Fruit fly (Drosophila melanogaster) whole organism, embryonic: ENCODE measurements around the gene CG34310.

Experiments used
- Asciz ChIP-seq: fragments of 200-800 bp; sonication (Bioruptor generic); optimal IDR thresholded peaks from 2 replicates; lab custom pipeline; 2017; ENCODE audit warnings: missing biosample characterization, mild to moderate bottlenecking, missing genetic modification characterization, missing genetic modification reagents
- B-H1 ChIP-seq: fragments of 200-800 bp; sonication (Bioruptor generic); IDR thresholded peaks from 3 replicates; pipeline ENCODE4 v1.3.6; 2022; ENCODE audit warnings: missing biosample characterization, missing genetic modification characterization
- B-H2 ChIP-seq: fragments of 200-800 bp; sonication (Bioruptor generic); optimal IDR thresholded peaks from 2 replicates; lab custom pipeline; 2018; ENCODE audit warnings: missing biosample characterization, mild to moderate bottlenecking, missing genetic modification characterization
- CG10209 ChIP-seq: fragments of 200-800 bp; sonication (Bioruptor generic); optimal IDR thresholded peaks from 3 replicates; lab custom pipeline; 2017; ENCODE audit warnings: missing biosample characterization, mild to moderate bottlenecking, missing genetic modification characterization, missing genetic modification reagents
- CG11247 ChIP-seq: fragments of 200-800 bp; sonication (Bioruptor generic); IDR thresholded peaks from 2 replicates; pipeline ENCODE4 v1.3.6; 2022; ENCODE audit warnings: missing biosample characterization, missing genetic modification characterization
- CG12299 ChIP-seq: fragments of 200-800 bp; sonication (Bioruptor generic); optimal IDR thresholded peaks from 2 replicates; lab custom pipeline; 2018; ENCODE audit warnings: missing biosample characterization, mild to moderate bottlenecking, missing genetic modification characterization
- CG12391 ChIP-seq: fragments of 200-800 bp; sonication (Bioruptor generic); optimal IDR thresholded peaks from 3 replicates; lab custom pipeline; 2018; ENCODE audit warnings: missing biosample characterization, mild to moderate bottlenecking, missing genetic modification characterization, moderate library complexity
- CG12769 ChIP-seq: fragments of 200-800 bp; sonication (Bioruptor generic); optimal IDR thresholded peaks from 2 replicates; lab custom pipeline; 2019; ENCODE audit warnings: missing biosample characterization, mild to moderate bottlenecking, missing genetic modification characterization, moderate library complexity
- CG13123 ChIP-seq: fragments of 200-800 bp; sonication (Bioruptor generic); optimal IDR thresholded peaks from 2 replicates; lab custom pipeline; 2016; ENCODE audit warnings: missing biosample characterization, missing genetic modification characterization
- CG13894 ChIP-seq: fragments of 200-800 bp; sonication (Bioruptor generic); optimal IDR thresholded peaks from 3 replicates; lab custom pipeline; 2018; ENCODE audit warnings: missing biosample characterization, mild to moderate bottlenecking, missing genetic modification characterization, moderate library complexity
- CG14667 ChIP-seq: fragments of 200-800 bp; sonication (Bioruptor generic); IDR thresholded peaks from 2 replicates; pipeline ENCODE4 v1.3.6; 2022; ENCODE audit warnings: missing biosample characterization, missing genetic modification characterization
- CG1792 ChIP-seq: fragments of 200-800 bp; sonication (Bioruptor generic); optimal IDR thresholded peaks from 2 replicates; lab custom pipeline; 2016; ENCODE audit warnings: missing biosample characterization, missing genetic modification characterization
- CG2120 ChIP-seq: fragments of 200-800 bp; sonication (Bioruptor generic); optimal IDR thresholded peaks from 3 replicates; lab custom pipeline; 2016; ENCODE audit warnings: missing biosample characterization, missing genetic modification characterization
- CG2202 ChIP-seq: fragments of 200-800 bp; sonication (Bioruptor generic); optimal IDR thresholded peaks from 2 replicates; lab custom pipeline; 2018; ENCODE audit warnings: missing biosample characterization, mild to moderate bottlenecking, missing genetic modification characterization
- CG31224 ChIP-seq: fragments of 200-800 bp; sonication (Bioruptor generic); IDR thresholded peaks from 2 replicates; pipeline ENCODE4 v1.3.6; 2022; ENCODE audit warnings: missing biosample characterization, missing genetic modification characterization
- CG31441 ChIP-seq: fragments of 200-800 bp; sonication (Bioruptor generic); IDR thresholded peaks from 2 replicates; pipeline ENCODE4 v1.3.6; 2022; ENCODE audit warnings: missing biosample characterization, missing genetic modification characterization
- CG34422 ChIP-seq: fragments of 200-800 bp; sonication (Bioruptor generic); IDR thresholded peaks from 3 replicates; pipeline ENCODE4 v1.3.6; 2022; ENCODE audit warnings: missing biosample characterization, missing genetic modification characterization
- CG3726 ChIP-seq: fragments of 200-800 bp; sonication (Bioruptor generic); IDR thresholded peaks from 3 replicates; pipeline ENCODE4, ENCODE4 v1.3.6; 2022; ENCODE audit warnings: missing biosample characterization, missing genetic modification characterization
- CG4282 ChIP-seq: fragments of 200-800 bp; sonication (Bioruptor generic); optimal IDR thresholded peaks from 2 replicates; lab custom pipeline; 2016; ENCODE audit warnings: missing biosample characterization, missing genetic modification characterization
- CG6791 ChIP-seq: fragments of 200-800 bp; sonication (Bioruptor generic); IDR thresholded peaks from 3 replicates; pipeline ENCODE4 v1.3.6; 2022; ENCODE audit warnings: missing biosample characterization, missing genetic modification characterization; ENCODE audit not compliant: partially characterized antibody
- CG7839 ChIP-seq: fragments of 200-800 bp; sonication (Bioruptor generic); optimal IDR thresholded peaks from 3 replicates; lab custom pipeline; 2018; ENCODE audit warnings: missing biosample characterization, mild to moderate bottlenecking, missing genetic modification characterization, moderate library complexity
- CG8359 ChIP-seq: fragments of 200-800 bp; sonication (Bioruptor generic); optimal IDR thresholded peaks from 2 replicates; lab custom pipeline; 2017; ENCODE audit warnings: missing biosample characterization, mild to moderate bottlenecking, missing genetic modification characterization, borderline replicate concordance
- Dref ChIP-seq: fragments of 200-800 bp; sonication (Bioruptor generic); IDR thresholded peaks from 2 replicates; pipeline ENCODE4 v1.3.6; 2022; ENCODE audit warnings: missing biosample characterization, missing genetic modification characterization
- Eip74EF ChIP-seq, 2 experiments: fragments of 200-800 bp in 1 of 2; fragments of >200 bp in 1 of 2; sonication (Bioruptor generic) in 1 of 2; optimal IDR thresholded peaks; 2 replicates each; lab custom pipeline; 2017 to 2019; ENCODE audit warnings: missing biosample characterization in 2 of 2, missing genetic modification characterization in 2 of 2, mild to moderate bottlenecking in 1 of 2, moderate library complexity in 1 of 2
- Elba2 ChIP-seq: fragments of 200-800 bp; sonication (Bioruptor generic); optimal IDR thresholded peaks from 3 replicates; lab custom pipeline; 2016; ENCODE audit warnings: missing biosample characterization, missing genetic modification characterization
- H2.0 ChIP-seq: fragments of 200-800 bp; sonication (Bioruptor generic); IDR thresholded peaks from 2 replicates; pipeline ENCODE4 v1.3.6; 2022; ENCODE audit warnings: missing biosample characterization, missing genetic modification characterization
- Hr78 ChIP-seq, 2 experiments: fragments of 200-800 bp in 1 of 2; fragments of >200 bp in 1 of 2; sonication (Bioruptor generic) in 1 of 2; optimal IDR thresholded peaks; 2 replicates each; lab custom pipeline; 2017 to 2019; ENCODE audit warnings: missing biosample characterization in 2 of 2, missing genetic modification characterization in 2 of 2, mild to moderate bottlenecking in 1 of 2, moderate library complexity in 1 of 2
- Nf-YA ChIP-seq: fragments of 200-800 bp; sonication (Bioruptor generic); IDR thresholded peaks from 2 replicates; pipeline ENCODE4 v1.3.6; 2022; ENCODE audit warnings: missing biosample characterization, missing genetic modification characterization
- Scr ChIP-seq: fragments of 200-800 bp; sonication (Bioruptor generic); IDR thresholded peaks from 2 replicates; pipeline ENCODE4 v1.3.6; 2022; ENCODE audit warnings: missing biosample characterization, missing genetic modification characterization; ENCODE audit not compliant: partially characterized antibody
- Tbp ChIP-seq: fragments of >200 bp; optimal IDR thresholded peaks from 2 replicates; lab custom pipeline; 2018; ENCODE audit warnings: missing biosample characterization, missing genetic modification characterization
- Vsx1 ChIP-seq: fragments of 200-800 bp; sonication (Bioruptor generic); optimal IDR thresholded peaks from 2 replicates; lab custom pipeline; 2017; ENCODE audit warnings: missing biosample characterization, mild to moderate bottlenecking, missing genetic modification characterization, missing genetic modification reagents
- az2 ChIP-seq: fragments of 200-800 bp; sonication (Bioruptor generic); optimal IDR thresholded peaks from 3 replicates; lab custom pipeline; 2016; ENCODE audit warnings: missing biosample characterization, missing genetic modification characterization
- cas ChIP-seq: fragments of 200-800 bp; sonication (Bioruptor generic); IDR thresholded peaks from 2 replicates; pipeline ENCODE4 v1.3.6; 2022; ENCODE audit warnings: missing biosample characterization, missing genetic modification characterization
- dm ChIP-seq: fragments of 200-800 bp; sonication (Bioruptor generic); optimal IDR thresholded peaks from 3 replicates; lab custom pipeline; 2016; ENCODE audit warnings: missing biosample characterization, missing genetic modification characterization
- ems ChIP-seq: fragments of 200-800 bp; sonication (Bioruptor generic); optimal IDR thresholded peaks from 3 replicates; lab custom pipeline; 2016; ENCODE audit warnings: missing biosample characterization, missing genetic modification characterization
- her ChIP-seq: fragments of 200-800 bp; sonication (Bioruptor generic); optimal IDR thresholded peaks from 2 replicates; lab custom pipeline; 2016; ENCODE audit warnings: missing biosample characterization, missing genetic modification characterization
- hth ChIP-seq: fragments of >200 bp; optimal IDR thresholded peaks from 2 replicates; lab custom pipeline; 2017; ENCODE audit warnings: inconsistent platforms
- ind ChIP-seq: fragments of 200-800 bp; sonication (Bioruptor generic); optimal IDR thresholded peaks from 3 replicates; lab custom pipeline; 2016; ENCODE audit warnings: missing biosample characterization, missing genetic modification characterization
- jing ChIP-seq: fragments of 200-800 bp; sonication (Bioruptor generic); optimal IDR thresholded peaks from 2 replicates; lab custom pipeline; 2018; ENCODE audit warnings: missing biosample characterization, mild to moderate bottlenecking, missing genetic modification characterization
- kah ChIP-seq: fragments of 200-800 bp; sonication (Bioruptor generic); optimal IDR thresholded peaks from 2 replicates; lab custom pipeline; 2018; ENCODE audit warnings: missing biosample characterization, mild to moderate bottlenecking, missing genetic modification characterization
- ken ChIP-seq: fragments of 200-800 bp; sonication (Bioruptor generic); IDR thresholded peaks from 3 replicates; pipeline ENCODE4 v1.3.6; 2022; ENCODE audit warnings: missing biosample characterization, missing genetic modification characterization
- lola ChIP-seq, 3 experiments: fragments of >200 bp in 2 of 3; fragments of 200-800 bp in 1 of 3; sonication (Bioruptor generic) in 1 of 3; optimal IDR thresholded peaks; 2 replicates each; lab custom pipeline; 2017 to 2019; ENCODE audit warnings: missing biosample characterization in 3 of 3, missing genetic modification characterization in 3 of 3, mild to moderate bottlenecking in 1 of 3, moderate library complexity in 1 of 3
- p53 ChIP-seq: fragments of 200-800 bp; sonication (Bioruptor generic); optimal IDR thresholded peaks from 2 replicates; lab custom pipeline; 2016; ENCODE audit warnings: missing biosample characterization, missing genetic modification characterization
- pan ChIP-seq, 4 experiments: fragments of >200 bp in 3 of 4; fragments of 200-800 bp in 1 of 4; sonication (Bioruptor generic) in 1 of 4; optimal IDR thresholded peaks in 3 of 4; IDR thresholded peaks in 1 of 4; 2 replicates each; pipeline versions ENCODE4 v1.3.6 to Lab custom; 2017 to 2022; ENCODE audit warnings: missing biosample characterization in 2 of 4, missing genetic modification characterization in 2 of 4, mixed read lengths in 1 of 4
- wor ChIP-seq: fragments of 200-800 bp; sonication (Bioruptor generic); IDR thresholded peaks from 2 replicates; pipeline ENCODE4 v1.3.6; 2022; ENCODE audit warnings: missing biosample characterization, missing genetic modification characterization
- z ChIP-seq: fragments of 200-800 bp; sonication (Bioruptor generic); IDR thresholded peaks from 3 replicates; pipeline ENCODE4 v1.3.6; 2022; ENCODE audit warnings: missing biosample characterization, missing genetic modification characterization
- zen2 ChIP-seq: fragments of 200-800 bp; sonication (Bioruptor generic); IDR thresholded peaks from 3 replicates; pipeline ENCODE4 v1.3.6; 2022; ENCODE audit warnings: missing biosample characterization, missing genetic modification characterization; ENCODE audit not compliant: partially characterized antibody

CG34310 gene

dm6 chr2L:6683992-6684882 lies 20.8 kb downstream of the CG34310 start, which contains the start of gene Nhe3 (continued):
- peak in 1 of 3 experiments; percentile 70 for TF ChIP-seq lola (GFP tag; optimal IDR thresholded peaks at IDR 0.05; lab: Kevin White, UChicago)
- TF ChIP-seq CG13894, result no peak
- TF ChIP-seq CG12391 (tag; lab: Kevin White, UChicago), result peak; percentile 86
- TF ChIP-seq z (GFP tag; lab: Robert Waterston, UW), result no peak
- peak; percentile 16 for TF ChIP-seq jing (GFP tag; lab: Kevin White, UChicago)
- TF ChIP-seq CG6791 (GFP tag; lab: Robert Waterston, UW), result peak; percentile 65; the same call in 2 of the 3 replicates
- TF ChIP-seq CG1792 (GFP tag; lab: Kevin White, UChicago), result peak; percentile 59
- TF ChIP-seq ken (GFP tag; lab: Robert Waterston, UW), result peak; percentile 78
- TF ChIP-seq CG31224 (GFP tag; lab: Robert Waterston, UW), result peak; percentile 63
- TF ChIP-seq CG13123 (GFP tag; lab: Kevin White, UChicago), result peak; percentile 55
- peak in 1 of 2 experiments; percentile 49 for TF ChIP-seq Eip74EF (GFP tag; optimal IDR thresholded peaks at IDR 0.05; lab: Kevin White, UChicago)
- TF ChIP-seq Hr78 (GFP tag; optimal IDR thresholded peaks at IDR 0.05; lab: Kevin White, UChicago), result peak in 1 of 2 experiments; percentile 82
- TF ChIP-seq CG10209 (GFP tag; lab: Kevin White, UChicago), result peak; percentile 75
- TF ChIP-seq kah (GFP tag; lab: Kevin White, UChicago), result no peak
- no peak for TF ChIP-seq Elba2 (GFP tag; lab: Kevin White, UChicago)
- TF ChIP-seq zen2 (GFP tag; lab: Robert Waterston, UW), result no peak
- TF ChIP-seq H2.0, result peak; percentile 62
- TF ChIP-seq CG2120 (GFP tag; lab: Kevin White, UChicago), result peak; percentile 95
- TF ChIP-seq CG14667 (GFP tag; lab: Robert Waterston, UW), result peak; percentile 73
- TF ChIP-seq ind (GFP tag; lab: Kevin White, UChicago), result peak; percentile 80
- 0 out of 2 replicates have a peak, but pooled peaks have one; percentile 41 for TF ChIP-seq cas (GFP tag; lab: Robert Waterston, UW)
- peak; percentile 83 for TF ChIP-seq Dref (GFP tag; lab: Robert Waterston, UW)
- TF ChIP-seq CG8359 (GFP tag; lab: Kevin White, UChicago), result peak; percentile 24
- peak; percentile 37 for TF ChIP-seq her (GFP tag; lab: Kevin White, UChicago)
- TF ChIP-seq Vsx1, result no peak
- peak; percentile 87 for TF ChIP-seq ems (GFP tag; lab: Kevin White, UChicago)
- peak; percentile 29; the same call in 1 of the 3 replicates for TF ChIP-seq CG3726 (GFP tag; lab: Robert Waterston, UW)
- TF ChIP-seq dm (GFP tag; lab: Kevin White, UChicago), result peak; percentile 39
- peak; percentile 36 for TF ChIP-seq CG2202 (tag; lab: Kevin White, UChicago)
- peak; percentile 72 for TF ChIP-seq wor (GFP tag; lab: Robert Waterston, UW)
- peak; percentile 80 for TF ChIP-seq CG11247
- TF ChIP-seq B-H1 (GFP tag; lab: Robert Waterston, UW), result peak; percentile 68; the same call in 1 of the 3 replicates
- TF ChIP-seq CG34422, result peak; percentile 77
- TF ChIP-seq Asciz, result peak; percentile 51
- TF ChIP-seq CG4282 (GFP tag; lab: Kevin White, UChicago), result no peak
- peak; percentile 67 for TF ChIP-seq B-H2 (GFP tag; lab: Kevin White, UChicago)
- TF ChIP-seq Nf-YA (GFP tag; lab: Robert Waterston, UW), result no peak
- no peak for TF ChIP-seq pan (optimal IDR thresholded peaks at IDR 0.05; lab: Kevin White, UChicago)
- TF ChIP-seq pan (GFP tag; optimal IDR thresholded peaks at IDR 0.05 in 1 of 2, IDR thresholded peaks at IDR 0.05 in 1 of 2), result peak in 1 of 2 experiments; percentile 85
- TF ChIP-seq CG7839 (tag; lab: Kevin White, UChicago), result peak; percentile 85
- peak; percentile 67 for TF ChIP-seq CG12299 (tag; lab: Kevin White, UChicago)
- TF ChIP-seq az2, result peak; percentile 82
- peak; percentile 53 for TF ChIP-seq Scr
- TF ChIP-seq CG12769, result peak; percentile 75
- TF ChIP-seq Tbp (GFP tag; lab: Kevin White, UChicago), result no peak
- no peak for TF ChIP-seq p53 (GFP tag; lab: Kevin White, UChicago)
- no peak for TF ChIP-seq hth (lab: Kevin White, UChicago)
- TF ChIP-seq CG31441 (GFP tag; lab: Robert Waterston, UW), result no peak
